Worm (Caenorhabditis elegans) whole organism, late embryonic: ENCODE measurements around the gene D1086.5.

Source experiments
- C08G9.2 ChIP-seq: sonication (generic microtip); optimal IDR thresholded peaks from 2 replicates; lab custom pipeline; 2016; ENCODE audit warnings: mild to moderate bottlenecking, missing genetic modification characterization, moderate library complexity, missing compliant biosample characterization
- F13H6.1 ChIP-seq: sonication (generic microtip); optimal IDR thresholded peaks from 2 replicates; lab custom pipeline; 2016; ENCODE audit warnings: missing genetic modification characterization, missing compliant biosample characterization
- Y22D7AL.16 ChIP-seq: sonication (generic microtip); optimal IDR thresholded peaks from 2 replicates; lab custom pipeline; 2016; ENCODE audit warnings: missing genetic modification characterization, missing compliant biosample characterization
- ahr-1 ChIP-seq: sonication (generic microtip); optimal IDR thresholded peaks from 2 replicates; lab custom pipeline; 2016; ENCODE audit warnings: missing genetic modification characterization, missing compliant biosample characterization
- ama-1 ChIP-seq: fragments of 150-350 bp; optimal IDR thresholded peaks from 2 replicates; lab custom pipeline; 2014
- ceh-14 ChIP-seq: sonication (generic microtip); optimal IDR thresholded peaks from 2 replicates; lab custom pipeline; 2016; ENCODE audit warnings: missing genotype, missing genetic modification characterization, missing compliant biosample characterization
- ceh-19 ChIP-seq: fragments of 200-800 bp; sonication (Bioruptor generic); optimal IDR thresholded peaks from 2 replicates; lab custom pipeline; 2018; ENCODE audit warnings: mild to moderate bottlenecking, missing genetic modification characterization, missing compliant biosample characterization
- ceh-2 ChIP-seq: sonication (generic microtip); optimal IDR thresholded peaks from 2 replicates; lab custom pipeline; 2016; ENCODE audit warnings: missing genotype, missing genetic modification characterization, missing compliant biosample characterization
- ceh-22 ChIP-seq: sonication (generic microtip); optimal IDR thresholded peaks from 2 replicates; lab custom pipeline; 2017; ENCODE audit warnings: missing biosample characterization, missing genetic modification characterization
- ceh-24 ChIP-seq: sonication (generic microtip); optimal IDR thresholded peaks from 2 replicates; lab custom pipeline; 2016; ENCODE audit warnings: mild to moderate bottlenecking, missing genetic modification characterization, missing compliant biosample characterization
- ceh-30 ChIP-seq: fragments of 150-350 bp; optimal IDR thresholded peaks from 2 replicates; lab custom pipeline; 2014; ENCODE audit warnings: missing biosample characterization, missing genetic modification characterization
- ceh-31 ChIP-seq: sonication (generic microtip); optimal IDR thresholded peaks from 2 replicates; lab custom pipeline; 2016; ENCODE audit warnings: missing genetic modification characterization, missing compliant biosample characterization
- ceh-34 ChIP-seq: sonication (generic microtip); optimal IDR thresholded peaks from 2 replicates; lab custom pipeline; 2016; ENCODE audit warnings: mild to moderate bottlenecking, missing genetic modification characterization, missing compliant biosample characterization
- ceh-45 ChIP-seq: fragments of 200-800 bp; sonication (Bioruptor generic); IDR thresholded peaks from 2 replicates; pipeline ENCODE4 v1.3.6; 2022; ENCODE audit warnings: missing genetic modification reagents, missing genetic modification characterization, missing compliant biosample characterization
- ceh-48 ChIP-seq: sonication (generic microtip); optimal IDR thresholded peaks from 2 replicates; lab custom pipeline; 2016; ENCODE audit warnings: missing genetic modification characterization, inconsistent platforms, missing compliant biosample characterization
- ceh-6 ChIP-seq: fragments of 200-800 bp; sonication (Bioruptor generic); optimal IDR thresholded peaks from 2 replicates; lab custom pipeline; 2018; ENCODE audit warnings: mild to moderate bottlenecking, missing genetic modification characterization, missing compliant biosample characterization
- che-1 ChIP-seq: sonication (generic microtip); optimal IDR thresholded peaks from 2 replicates; lab custom pipeline; 2016; ENCODE audit warnings: mild to moderate bottlenecking, missing genetic modification characterization, missing compliant biosample characterization
- dmd-4 ChIP-seq: sonication (generic microtip); optimal IDR thresholded peaks from 2 replicates; lab custom pipeline; 2016; ENCODE audit warnings: borderline replicate concordance, missing genetic modification characterization, missing compliant biosample characterization
- elt-2 ChIP-seq: sonication (generic microtip); optimal IDR thresholded peaks from 2 replicates; lab custom pipeline; 2016; ENCODE audit warnings: missing genetic modification reagents, missing genetic modification characterization, missing compliant biosample characterization
- eyg-1 ChIP-seq: sonication (generic microtip); optimal IDR thresholded peaks from 2 replicates; lab custom pipeline; 2016; ENCODE audit warnings: missing genotype, missing genetic modification characterization, missing compliant biosample characterization
- fax-1 ChIP-seq: sonication (generic microtip); optimal IDR thresholded peaks from 2 replicates; lab custom pipeline; 2016; ENCODE audit warnings: missing genotype, missing genetic modification characterization, missing compliant biosample characterization
- fkh-10 ChIP-seq: fragments of 150-350 bp; optimal IDR thresholded peaks from 2 replicates; lab custom pipeline; 2014; ENCODE audit warnings: missing biosample characterization, missing genetic modification reagents, missing genetic modification characterization
- fkh-6 ChIP-seq: sonication (generic microtip); optimal IDR thresholded peaks from 2 replicates; lab custom pipeline; 2016; ENCODE audit warnings: missing genetic modification characterization, missing compliant biosample characterization
- hlh-13 ChIP-seq: fragments of 200-800 bp; sonication (Bioruptor generic); optimal IDR thresholded peaks from 2 replicates; lab custom pipeline; 2018; ENCODE audit warnings: mild to moderate bottlenecking, missing genetic modification characterization, missing compliant biosample characterization
- hlh-15 ChIP-seq: sonication (generic microtip); optimal IDR thresholded peaks from 2 replicates; lab custom pipeline; 2016; ENCODE audit warnings: missing genetic modification characterization, missing compliant biosample characterization
- hlh-6 ChIP-seq: sonication (generic microtip); optimal IDR thresholded peaks from 2 replicates; lab custom pipeline; 2016; ENCODE audit warnings: missing genotype, missing genetic modification characterization, missing compliant biosample characterization
- lim-6 ChIP-seq: sonication (generic microtip); optimal IDR thresholded peaks from 2 replicates; lab custom pipeline; 2016; ENCODE audit warnings: missing genetic modification characterization, missing compliant biosample characterization
- madf-2 ChIP-seq: sonication (generic microtip); optimal IDR thresholded peaks from 2 replicates; lab custom pipeline; 2017; ENCODE audit warnings: missing genetic modification characterization, missing compliant biosample characterization
- nfya-1 ChIP-seq: sonication (generic microtip); optimal IDR thresholded peaks from 2 replicates; lab custom pipeline; 2017; ENCODE audit warnings: missing genetic modification characterization, mild to moderate bottlenecking, missing compliant biosample characterization, antibody characterized with exemption, moderate library complexity
- nhr-11 ChIP-seq: fragments of 150-350 bp; optimal IDR thresholded peaks from 2 replicates; lab custom pipeline; 2014; ENCODE audit warnings: missing biosample characterization, missing genetic modification characterization
- nhr-232 ChIP-seq: sonication (generic microtip); optimal IDR thresholded peaks from 2 replicates; lab custom pipeline; 2016; ENCODE audit warnings: missing genetic modification characterization, missing compliant biosample characterization
- npax-4 ChIP-seq: sonication (generic microtip); optimal IDR thresholded peaks from 2 replicates; lab custom pipeline; 2016; ENCODE audit warnings: missing genetic modification characterization, missing compliant biosample characterization
- odd-2 ChIP-seq: sonication (generic microtip); optimal IDR thresholded peaks from 2 replicates; lab custom pipeline; 2017; ENCODE audit warnings: antibody characterized with exemption, mild to moderate bottlenecking, missing genetic modification characterization, missing compliant biosample characterization
- pag-3 ChIP-seq: sonication (generic microtip); optimal IDR thresholded peaks from 2 replicates; lab custom pipeline; 2016; ENCODE audit warnings: missing compliant biosample characterization, missing genetic modification characterization, borderline replicate concordance
- pax-1 ChIP-seq: fragments of 150-350 bp; optimal IDR thresholded peaks from 2 replicates; lab custom pipeline; 2014; ENCODE audit warnings: missing biosample characterization, missing genetic modification characterization
- pha-4 ChIP-seq: fragments of 150-350 bp; optimal IDR thresholded peaks from 2 replicates; lab custom pipeline; 2018; ENCODE audit warnings: missing biosample characterization, missing genetic modification reagents, missing genetic modification characterization
- pqm-1 ChIP-seq: sonication (generic microtip); optimal IDR thresholded peaks from 2 replicates; lab custom pipeline; 2016; ENCODE audit warnings: missing genetic modification characterization, missing compliant biosample characterization
- pros-1 ChIP-seq: fragments of 150-350 bp; optimal IDR thresholded peaks from 2 replicates; lab custom pipeline; 2014; ENCODE audit warnings: missing biosample characterization, missing genetic modification reagents, missing genetic modification characterization
- ref-2 ChIP-seq: sonication (generic microtip); optimal IDR thresholded peaks from 2 replicates; lab custom pipeline; 2016; ENCODE audit warnings: missing genetic modification characterization, missing compliant biosample characterization
- sdc-2 ChIP-seq: sonication (generic microtip); optimal IDR thresholded peaks from 2 replicates; lab custom pipeline; 2016; ENCODE audit warnings: missing genotype, missing genetic modification characterization, missing compliant biosample characterization
- sox-2 ChIP-seq: fragments of 200-800 bp; sonication (Bioruptor generic); IDR thresholded peaks from 2 replicates; pipeline ENCODE4 v1.3.6; 2022; ENCODE audit warnings: missing genetic modification reagents, missing genetic modification characterization, missing compliant biosample characterization
- sox-4 ChIP-seq: sonication (generic microtip); optimal IDR thresholded peaks from 2 replicates; lab custom pipeline; 2017; ENCODE audit warnings: mild to moderate bottlenecking, missing genetic modification characterization, inconsistent platforms, missing compliant biosample characterization
- syd-9 ChIP-seq: sonication (generic microtip); optimal IDR thresholded peaks from 2 replicates; lab custom pipeline; 2016; ENCODE audit warnings: mild to moderate bottlenecking, missing genetic modification characterization, moderate library complexity, missing compliant biosample characterization
- tbx-7 ChIP-seq: sonication (generic microtip); optimal IDR thresholded peaks from 2 replicates; lab custom pipeline; 2016; ENCODE audit warnings: missing genotype, missing genetic modification characterization, missing compliant biosample characterization
- unc-3 ChIP-seq, 2 experiments: fragments of 200-800 bp in 1 of 2; sonication (Bioruptor generic) in 1 of 2; sonication (generic microtip) in 1 of 2; conservative IDR thresholded peaks in 1 of 2; optimal IDR thresholded peaks in 1 of 2; 2 replicates each; pipeline versions ENCODE4 v1.3.6 to Lab custom; 2016 to 2022; ENCODE audit warnings: missing compliant biosample characterization in 2 of 2, missing genetic modification characterization in 2 of 2, missing genetic modification reagents in 1 of 2
- unc-42 ChIP-seq: sonication (generic microtip); optimal IDR thresholded peaks from 2 replicates; lab custom pipeline; 2016; ENCODE audit warnings: missing genotype, missing genetic modification characterization, missing compliant biosample characterization
- ztf-16 ChIP-seq: sonication (generic microtip); optimal IDR thresholded peaks from 2 replicates; lab custom pipeline; 2017; ENCODE audit warnings: missing genetic modification characterization, missing compliant biosample characterization

D1086.5 gene

ce11 chrV:14136152-14136551 is 46.0 kb upstream of the D1086.5 start (continued):
- TF ChIP-seq F13H6.1 (tag; lab: Kevin White, UChicago), result peak; percentile 72
- TF ChIP-seq tbx-7 (tag; lab: Kevin White, UChicago), result no peak
- TF ChIP-seq sox-4 (tag; lab: Kevin White, UChicago), result no peak
- no peak for TF ChIP-seq ama-1 (lab: Kevin White, UChicago)
- TF ChIP-seq pha-4 (tag; lab: Kevin White, UChicago), result no peak
- TF ChIP-seq hlh-15 (tag; lab: Kevin White, UChicago), result no peak
- TF ChIP-seq ceh-6 (GFP tag; lab: Kevin White, UChicago), result no peak
- no peak for TF ChIP-seq lim-6 (tag; lab: Kevin White, UChicago)
- no peak for TF ChIP-seq nhr-11 (tag; lab: Kevin White, UChicago)
- no peak for TF ChIP-seq eyg-1 (tag; lab: Kevin White, UChicago)
- TF ChIP-seq dmd-4 (tag; lab: Kevin White, UChicago), result no peak
- no peak for TF ChIP-seq ceh-22 (tag; lab: Kevin White, UChicago)
- TF ChIP-seq ceh-34 (tag; lab: Kevin White, UChicago), result peak; percentile 38
- TF ChIP-seq Y22D7AL.16 (tag; lab: Kevin White, UChicago), result no peak
- TF ChIP-seq odd-2 (tag; lab: Kevin White, UChicago), result no peak
- no peak for TF ChIP-seq fax-1 (tag; lab: Kevin White, UChicago)
- no peak for TF ChIP-seq ceh-45 (GFP tag; lab: Robert Waterston, UW)
- no peak for TF ChIP-seq fkh-10 (GFP tag; lab: Kevin White, UChicago)
- peak; percentile 0 for TF ChIP-seq ceh-30 (tag; lab: Kevin White, UChicago)
- peak; percentile 56 for TF ChIP-seq elt-2
- TF ChIP-seq ceh-2 (tag; lab: Kevin White, UChicago), result peak; percentile 34
- no peak for TF ChIP-seq pag-3 (tag; lab: Kevin White, UChicago)
- TF ChIP-seq pros-1, result peak; percentile 7
- TF ChIP-seq sox-2 (GFP tag; lab: Robert Waterston, UW), result peak; percentile 2; the same call in 1 of the 2 replicates
- TF ChIP-seq pqm-1, result no peak
- TF ChIP-seq pax-1 (tag; lab: Kevin White, UChicago), result peak; percentile 74
- no peak for TF ChIP-seq hlh-13 (GFP tag; lab: Kevin White, UChicago)
- no peak for TF ChIP-seq ahr-1 (tag; lab: Kevin White, UChicago)
- TF ChIP-seq npax-4 (tag; lab: Kevin White, UChicago), result no peak
- peak; percentile 67 for TF ChIP-seq ceh-19 (GFP tag; lab: Kevin White, UChicago)
- TF ChIP-seq ref-2 (tag; lab: Kevin White, UChicago), result peak; percentile 46
- no peak for TF ChIP-seq C08G9.2 (tag; lab: Kevin White, UChicago)
- TF ChIP-seq sdc-2 (tag; lab: Kevin White, UChicago), result no peak
- TF ChIP-seq ceh-24 (tag; lab: Kevin White, UChicago), result no peak
- no peak for TF ChIP-seq ceh-48 (tag; lab: Kevin White, UChicago)
- peak; percentile 1 for TF ChIP-seq unc-42
- TF ChIP-seq ceh-14, result no peak
- TF ChIP-seq nhr-232 (tag; lab: Kevin White, UChicago), result no peak
- TF ChIP-seq nfya-1 (tag; lab: Kevin White, UChicago), result peak; percentile 75
- TF ChIP-seq ceh-31, result peak; percentile 82
- TF ChIP-seq fkh-6, result no peak
- TF ChIP-seq hlh-6 (tag; lab: Kevin White, UChicago), result no peak
- no peak for TF ChIP-seq madf-2 (tag; lab: Kevin White, UChicago)
- TF ChIP-seq ztf-16, result no peak
- no peak for TF ChIP-seq unc-3 (GFP tag; conservative IDR thresholded peaks at IDR 0.05; lab: Robert Waterston, UW)
- no peak for TF ChIP-seq unc-3 (tag; optimal IDR thresholded peaks at IDR 0.05; lab: Kevin White, UChicago)
- TF ChIP-seq syd-9 (tag; lab: Kevin White, UChicago), result no peak
- no peak for TF ChIP-seq che-1
- TF ChIP-seq, all 69 proteins: peak for 23
